Fruit fly (Drosophila melanogaster): ENCODE data around the gene ORMDL.
A peak's percentile ranks its signal among the peaks of the same experiment; 100 is the strongest.

The ORMDL gene

dm6 chr3L:21635208-21635607, at the start of gene ORMDL (continued):
- TF ChIP-seq ci (GFP tag; IDR thresholded peaks at IDR 0.05) (0 out of 3 replicates have a peak, but pooled peaks have one; percentile 18), CG13424 (tag; optimal IDR thresholded peaks at IDR 0.05) (no peak), CG18599 (GFP tag; optimal IDR thresholded peaks at IDR 0.05) (no peak), Fer1 (GFP tag; optimal IDR thresholded peaks at IDR 0.05) (no peak), CG4707 (GFP tag; optimal IDR thresholded peaks at IDR 0.05) (no peak), row (GFP tag; IDR thresholded peaks at IDR 0.05) (peak; percentile 37; the same call in 1 of the 3 replicates), sd (tag; optimal IDR thresholded peaks at IDR 0.05) (peak; percentile 70), Sox100B (GFP tag; optimal IDR thresholded peaks at IDR 0.05) (no peak), CG30431 (GFP tag; optimal IDR thresholded peaks at IDR 0.05) (no peak), so (GFP tag; IDR thresholded peaks at IDR 0.05) (no peak), CG4424 (GFP tag; optimal IDR thresholded peaks at IDR 0.05) (no peak), mirr (GFP tag; optimal IDR thresholded peaks at IDR 0.05) (no peak), Nf-YB (GFP tag; optimal IDR thresholded peaks at IDR 0.05) (no peak), GATAe (GFP tag; conservative IDR thresholded peaks at IDR 0.05) (no peak; the same call in 1 of the 2 replicates), da (GFP tag; optimal IDR thresholded peaks at IDR 0.05) (no peak), H15 (GFP tag; IDR thresholded peaks at IDR 0.05) (no peak), Lim3 (GFP tag; IDR thresholded peaks at IDR 0.05) (no peak), CG17361 (GFP tag; IDR thresholded peaks at IDR 0.05) (no peak), BEAF-32 (GFP tag; optimal IDR thresholded peaks at IDR 0.05) (peak; percentile 38), org-1 (GFP tag; optimal IDR thresholded peaks at IDR 0.05) (no peak), CG6689 (GFP tag; IDR thresholded peaks at IDR 0.05) (no peak), hb (GFP tag; IDR thresholded peaks at IDR 0.05; ENCODE audit: partially characterized antibody) (no peak), CG9797 (GFP tag; optimal IDR thresholded peaks at IDR 0.05) (peak; percentile 56), Dp (GFP tag; optimal IDR thresholded peaks at IDR 0.05) (no peak), hkb (optimal IDR thresholded peaks at IDR 0.05) (no peak), hkb (GFP tag; IDR thresholded peaks at IDR 0.05) (no peak), CG14441 (GFP tag; IDR thresholded peaks at IDR 0.05) (no peak), Six4 (GFP tag; optimal IDR thresholded peaks at IDR 0.05) (no peak), CG13287 (GFP tag; IDR thresholded peaks at IDR 0.05; ENCODE audit: partially characterized antibody) (peak; percentile 30; the same call in 1 of the 2 replicates), CG11504 (tag; optimal IDR thresholded peaks at IDR 0.05) (no peak), CG1603 (tag; optimal IDR thresholded peaks at IDR 0.05) (no peak), CG8944 (GFP tag; optimal IDR thresholded peaks at IDR 0.05) (no peak), ttk (GFP tag; IDR thresholded peaks at IDR 0.05) (no peak), crol (GFP tag; IDR thresholded peaks at IDR 0.05) (no peak), exex (tag; optimal IDR thresholded peaks at IDR 0.05) (no peak), prd (optimal IDR thresholded peaks at IDR 0.05) (no peak), prd (GFP tag; IDR thresholded peaks at IDR 0.05) (0 out of 3 replicates have a peak, but pooled peaks have one; percentile 35), ssp (GFP tag; IDR thresholded peaks at IDR 0.05) (no peak), pfk (GFP tag; optimal IDR thresholded peaks at IDR 0.05) (no peak), CG17328 (GFP tag; IDR thresholded peaks at IDR 0.05) (no peak)

dm6 chr3L:21585397-21585796, 49.7 kb upstream of the ORMDL start:
- TF ChIP-seq D (optimal IDR thresholded peaks at IDR 0.05) (no peak), D (GFP tag; optimal IDR thresholded peaks at IDR 0.05) (peak; percentile 1), Hr3 (GFP tag; optimal IDR thresholded peaks at IDR 0.05) (peak; percentile 31), Fer2 (tag; optimal IDR thresholded peaks at IDR 0.05) (no peak), pnt (GFP tag; optimal IDR thresholded peaks at IDR 0.05) (no peak), MTF-1 (GFP tag; optimal IDR thresholded peaks at IDR 0.05; ENCODE audit: borderline replicate concordance) (no peak), ems (GFP tag; optimal IDR thresholded peaks at IDR 0.05) (no peak), CG17361 (GFP tag; IDR thresholded peaks at IDR 0.05) (peak; percentile 59; the same call in 2 of the 3 replicates), CG10979 (tag; optimal IDR thresholded peaks at IDR 0.05) (peak; percentile 60), CG5180 (GFP tag; optimal IDR thresholded peaks at IDR 0.05) (no peak), bsh (GFP tag; optimal IDR thresholded peaks at IDR 0.05) (peak in 1 of 2 experiments; percentile 52), NK7.1 (GFP tag; optimal IDR thresholded peaks at IDR 0.05) (no peak), Rx (GFP tag; IDR thresholded peaks at IDR 0.05) (no peak), CG1529 (GFP tag; optimal IDR thresholded peaks at IDR 0.05) (no peak), esg (GFP tag; conservative IDR thresholded peaks at IDR 0.05) (no peak)

Data from whole organism, embryonic.